Fruit fly (Drosophila melanogaster): ENCODE data around the gene eIF3g1.

The eIF3g1 gene

dm6 chrX:2635075-2635643 is 25.0 kb upstream of the eIF3g1 start (continued):
- TF ChIP-seq sob (GFP tag; IDR thresholded peaks at IDR 0.05) (no peak), pnt (GFP tag; optimal IDR thresholded peaks at IDR 0.05) (no peak), CG30020 (tag; optimal IDR thresholded peaks at IDR 0.05) (no peak), kay (GFP tag; optimal IDR thresholded peaks at IDR 0.05) (no peak), Six4 (GFP tag; optimal IDR thresholded peaks at IDR 0.05) (no peak), jumu (GFP tag; optimal IDR thresholded peaks at IDR 0.05) (no peak), CG13624 (GFP tag; optimal IDR thresholded peaks at IDR 0.05) (no peak), CG17385 (GFP tag; optimal IDR thresholded peaks at IDR 0.05) (no peak), abd-A (tag; optimal IDR thresholded peaks at IDR 0.05) (no peak), kah (GFP tag; optimal IDR thresholded peaks at IDR 0.05) (no peak), Hmx (GFP tag; optimal IDR thresholded peaks at IDR 0.05) (no peak), mam (GFP tag; optimal IDR thresholded peaks at IDR 0.05) (no peak), CG11504 (tag; optimal IDR thresholded peaks at IDR 0.05) (no peak), H15 (GFP tag; IDR thresholded peaks at IDR 0.05) (no peak), Bgb (GFP tag; IDR thresholded peaks at IDR 0.05; ENCODE audit: partially characterized antibody) (no peak), CG8388 (GFP tag; optimal IDR thresholded peaks at IDR 0.05) (no peak), gfzf (GFP tag; optimal IDR thresholded peaks at IDR 0.05) (no peak), CG13296 (GFP tag; optimal IDR thresholded peaks at IDR 0.05) (no peak), CG4707 (GFP tag; optimal IDR thresholded peaks at IDR 0.05) (no peak), tna (GFP tag; IDR thresholded peaks at IDR 0.05; ENCODE audit: partially characterized antibody) (no peak), B-H1 (GFP tag; IDR thresholded peaks at IDR 0.05) (no peak), CG42726 (GFP tag; IDR thresholded peaks at IDR 0.05; ENCODE audit: partially characterized antibody) (no peak), unpg (GFP tag; optimal IDR thresholded peaks at IDR 0.05) (no peak), lola (GFP tag; optimal IDR thresholded peaks at IDR 0.05) (no peak), HmgZ (tag; optimal IDR thresholded peaks at IDR 0.05) (no peak), CG12155 (GFP tag; optimal IDR thresholded peaks at IDR 0.05) (no peak), grau (tag; optimal IDR thresholded peaks at IDR 0.05) (peak; percentile 11), CrebB (tag; optimal IDR thresholded peaks at IDR 0.05) (no peak), grn (GFP tag; optimal IDR thresholded peaks at IDR 0.05) (no peak), Mrtf (GFP tag; IDR thresholded peaks at IDR 0.05) (no peak), tup (GFP tag; optimal IDR thresholded peaks at IDR 0.05) (no peak), CG9727 (GFP tag; optimal IDR thresholded peaks at IDR 0.05) (peak; percentile 21), Blimp-1 (GFP tag; optimal IDR thresholded peaks at IDR 0.05) (no peak), tin (GFP tag; optimal IDR thresholded peaks at IDR 0.05) (no peak), HLH3B (GFP tag; IDR thresholded peaks at IDR 0.05) (0 out of 2 replicates have a peak, but pooled peaks have one; percentile 11), sr (GFP tag; IDR thresholded peaks at IDR 0.05) (no peak), CG10321 (GFP tag; IDR thresholded peaks at IDR 0.05) (no peak), Hr3 (GFP tag; optimal IDR thresholded peaks at IDR 0.05) (no peak), nerfin-1 (tag; optimal IDR thresholded peaks at IDR 0.05) (no peak), CG14050 (GFP tag; IDR thresholded peaks at IDR 0.05) (no peak), CG6813 (GFP tag; optimal IDR thresholded peaks at IDR 0.05) (no peak), CG17612 (GFP tag; IDR thresholded peaks at IDR 0.05) (no peak), CG10209 (GFP tag; optimal IDR thresholded peaks at IDR 0.05) (peak; percentile 9), stwl (tag; optimal IDR thresholded peaks at IDR 0.05) (no peak), CG9437 (GFP tag; optimal IDR thresholded peaks at IDR 0.05) (no peak), danr (GFP tag; IDR thresholded peaks at IDR 0.05) (no peak), dmrt11E (tag; optimal IDR thresholded peaks at IDR 0.05) (no peak), CG31224 (GFP tag; IDR thresholded peaks at IDR 0.05) (no peak), CG12071 (GFP tag; optimal IDR thresholded peaks at IDR 0.05) (no peak), Ets65A (GFP tag) (peak; percentile 76), CG13775 (GFP tag; optimal IDR thresholded peaks at IDR 0.05) (peak; percentile 18)
